Fruit fly (Drosophila melanogaster) whole organism, embryonic: ENCODE data around the gene Cdc5.
A peak's percentile ranks its signal among the peaks of the same experiment; 100 is the strongest.

Source experiments
- CG10267 ChIP-seq: fragments of 200-800 bp; sonication (Bioruptor generic); optimal IDR thresholded peaks from 2 replicates; lab custom pipeline; 2018; ENCODE audit warnings: missing biosample characterization, mild to moderate bottlenecking, missing genetic modification characterization, moderate library complexity
- CG10543 ChIP-seq: fragments of 200-800 bp; sonication (Bioruptor generic); optimal IDR thresholded peaks from 3 replicates; lab custom pipeline; 2017; ENCODE audit warnings: missing biosample characterization, mild to moderate bottlenecking, missing genetic modification characterization, moderate library complexity
- CG12744 ChIP-seq: fragments of 200-800 bp; sonication (Bioruptor generic); optimal IDR thresholded peaks from 2 replicates; lab custom pipeline; 2016; ENCODE audit warnings: missing biosample characterization, missing genetic modification characterization
- CG14710 ChIP-seq: fragments of 200-800 bp; sonication (Bioruptor generic); optimal IDR thresholded peaks from 3 replicates; lab custom pipeline; 2019; ENCODE audit warnings: missing biosample characterization, mild to moderate bottlenecking, missing genetic modification characterization, moderate library complexity
- CG15601 ChIP-seq: fragments of 200-800 bp; sonication (Bioruptor generic); optimal IDR thresholded peaks from 3 replicates; lab custom pipeline; 2019; ENCODE audit warnings: missing biosample characterization, mild to moderate bottlenecking, missing genetic modification characterization, moderate library complexity
- CG17568 ChIP-seq: fragments of 200-800 bp; sonication (Bioruptor generic); optimal IDR thresholded peaks from 2 replicates; lab custom pipeline; 2018; ENCODE audit warnings: missing biosample characterization, mild to moderate bottlenecking, missing genetic modification characterization, moderate library complexity
- CG18476 ChIP-seq: fragments of 200-800 bp; sonication (Bioruptor generic); optimal IDR thresholded peaks from 2 replicates; lab custom pipeline; 2016; ENCODE audit warnings: missing biosample characterization, mild to moderate bottlenecking, missing genetic modification characterization
- CG18619 ChIP-seq: fragments of 200-800 bp; sonication (Bioruptor generic); optimal IDR thresholded peaks from 3 replicates; lab custom pipeline; 2017; ENCODE audit warnings: missing biosample characterization, mild to moderate bottlenecking, missing genetic modification characterization
- CG2712 ChIP-seq: fragments of 200-800 bp; optimal IDR thresholded peaks from 3 replicates; lab custom pipeline; 2019; ENCODE audit warnings: missing biosample characterization, mild to moderate bottlenecking, missing genetic modification characterization, moderate library complexity
- CG31365 ChIP-seq: fragments of 200-800 bp; sonication (Bioruptor generic); optimal IDR thresholded peaks from 2 replicates; lab custom pipeline; 2018; ENCODE audit warnings: missing biosample characterization, mild to moderate bottlenecking, missing genetic modification characterization
- CG33557 ChIP-seq: fragments of 200-800 bp; sonication (Bioruptor generic); optimal IDR thresholded peaks from 2 replicates; lab custom pipeline; 2019; ENCODE audit warnings: missing biosample characterization, mild to moderate bottlenecking, missing genetic modification characterization, moderate library complexity
- CG34376 ChIP-seq: fragments of 200-800 bp; sonication (Bioruptor generic); optimal IDR thresholded peaks from 2 replicates; lab custom pipeline; 2018; ENCODE audit warnings: missing biosample characterization, mild to moderate bottlenecking, missing genetic modification characterization
- CG34422 ChIP-seq: fragments of 200-800 bp; sonication (Bioruptor generic); IDR thresholded peaks from 3 replicates; pipeline ENCODE4 v1.3.6; 2022; ENCODE audit warnings: missing biosample characterization, missing genetic modification characterization
- Ets65A ChIP-seq: fragments of 200-800 bp; sonication (Bioruptor generic); peaks from one replicate; lab custom pipeline; 2016; ENCODE audit warnings: missing biosample characterization, missing genetic modification characterization
- MESR4 ChIP-seq: fragments of 200-800 bp; sonication (Bioruptor generic); optimal IDR thresholded peaks from 2 replicates; lab custom pipeline; 2018; ENCODE audit warnings: missing biosample characterization, mild to moderate bottlenecking, missing genetic modification characterization, moderate library complexity
- Max ChIP-seq: fragments of 200-800 bp; sonication (Bioruptor generic); optimal IDR thresholded peaks from 2 replicates; lab custom pipeline; 2016; ENCODE audit warnings: missing biosample characterization, mild to moderate bottlenecking, missing genetic modification characterization
- NK7.1 ChIP-seq: fragments of 200-800 bp; sonication (Bioruptor generic); optimal IDR thresholded peaks from 3 replicates; lab custom pipeline; 2016; ENCODE audit warnings: missing biosample characterization, missing genetic modification characterization
- Nf-YC ChIP-seq: fragments of 200-800 bp; optimal IDR thresholded peaks from 3 replicates; lab custom pipeline; 2019; ENCODE audit warnings: missing biosample characterization, mild to moderate bottlenecking, missing genetic modification characterization, moderate library complexity
- Sox100B ChIP-seq: fragments of 200-800 bp; sonication (Bioruptor generic); optimal IDR thresholded peaks from 3 replicates; lab custom pipeline; 2018; ENCODE audit warnings: missing biosample characterization, mild to moderate bottlenecking, missing genetic modification characterization
- Sry-δ ChIP-seq: fragments of 200-800 bp; sonication (Bioruptor generic); optimal IDR thresholded peaks from 2 replicates; lab custom pipeline; 2016; ENCODE audit warnings: missing biosample characterization, missing genetic modification characterization
- YL-1 ChIP-seq: fragments of 200-800 bp; sonication (Bioruptor generic); optimal IDR thresholded peaks from 3 replicates; lab custom pipeline; 2017; ENCODE audit warnings: missing biosample characterization, mild to moderate bottlenecking, missing genetic modification characterization
- amos ChIP-seq: fragments of 200-800 bp; sonication (Bioruptor generic); IDR thresholded peaks from 2 replicates; pipeline ENCODE4 v1.3.6; 2022; ENCODE audit warnings: missing biosample characterization, missing genetic modification characterization; ENCODE audit not compliant: partially characterized antibody
- caup ChIP-seq: fragments of 200-800 bp; sonication (Bioruptor generic); optimal IDR thresholded peaks from 3 replicates; lab custom pipeline; 2017; ENCODE audit warnings: missing biosample characterization, mild to moderate bottlenecking, missing genetic modification characterization, moderate library complexity; ENCODE audit not compliant: severe bottlenecking
- dpn ChIP-seq, 2 experiments: fragments of 200-800 bp; sonication (Bioruptor generic); optimal IDR thresholded peaks; 3 replicates each; lab custom pipeline; 2016; ENCODE audit warnings: missing biosample characterization in 2 of 2, missing genetic modification characterization in 2 of 2
- fd96Cb ChIP-seq: fragments of 200-800 bp; sonication (Bioruptor generic); optimal IDR thresholded peaks from 2 replicates; lab custom pipeline; 2018; ENCODE audit warnings: missing biosample characterization, mild to moderate bottlenecking, missing genetic modification characterization, moderate library complexity
- lilli ChIP-seq: fragments of 200-800 bp; sonication (Bioruptor generic); optimal IDR thresholded peaks from 3 replicates; lab custom pipeline; 2016; ENCODE audit warnings: missing biosample characterization, missing genetic modification characterization
- maf-S ChIP-seq: fragments of 200-800 bp; sonication (Bioruptor generic); optimal IDR thresholded peaks from 2 replicates; lab custom pipeline; 2016; ENCODE audit warnings: missing biosample characterization, missing genetic modification characterization
- mam ChIP-seq: fragments of 200-800 bp; sonication (Bioruptor generic); optimal IDR thresholded peaks from 3 replicates; lab custom pipeline; 2016; ENCODE audit warnings: missing biosample characterization, missing genetic modification characterization
- oc ChIP-seq: fragments of 200-800 bp; sonication (Bioruptor generic); optimal IDR thresholded peaks from 2 replicates; lab custom pipeline; 2018; ENCODE audit warnings: missing biosample characterization, mild to moderate bottlenecking, missing genetic modification characterization, moderate library complexity
- pan ChIP-seq, 4 experiments: fragments of >200 bp in 3 of 4; fragments of 200-800 bp in 1 of 4; sonication (Bioruptor generic) in 1 of 4; optimal IDR thresholded peaks in 3 of 4; IDR thresholded peaks in 1 of 4; 2 replicates each; pipeline versions ENCODE4 v1.3.6 to Lab custom; 2017 to 2022; ENCODE audit warnings: missing biosample characterization in 2 of 4, missing genetic modification characterization in 2 of 4, mixed read lengths in 1 of 4
- repo ChIP-seq: fragments of 200-800 bp; sonication (Bioruptor generic); optimal IDR thresholded peaks from 2 replicates; lab custom pipeline; 2016; ENCODE audit warnings: missing biosample characterization, missing genetic modification characterization
- salm ChIP-seq: fragments of 200-800 bp; sonication (Bioruptor generic); optimal IDR thresholded peaks from 2 replicates; lab custom pipeline; 2018; ENCODE audit warnings: missing biosample characterization, mild to moderate bottlenecking, missing genetic modification characterization
- sens ChIP-seq: fragments of 200-800 bp; sonication (Bioruptor generic); peaks from one replicate; lab custom pipeline; 2016; ENCODE audit warnings: missing biosample characterization, missing genetic modification characterization
- stc ChIP-seq: fragments of 200-800 bp; sonication (Bioruptor generic); IDR thresholded peaks from 2 replicates; pipeline ENCODE4 v1.3.6; 2022; ENCODE audit warnings: missing biosample characterization, missing genetic modification characterization
- tap ChIP-seq: fragments of 200-800 bp; optimal IDR thresholded peaks from 3 replicates; lab custom pipeline; 2019; ENCODE audit warnings: missing biosample characterization, mild to moderate bottlenecking, missing genetic modification characterization, moderate library complexity
- twi ChIP-seq: fragments of 200-800 bp; optimal IDR thresholded peaks from 2 replicates; lab custom pipeline; 2019; ENCODE audit warnings: missing biosample characterization, mild to moderate bottlenecking, missing genetic modification characterization, moderate library complexity
- unpg ChIP-seq: fragments of 200-800 bp; sonication (Bioruptor generic); optimal IDR thresholded peaks from 3 replicates; lab custom pipeline; 2018; ENCODE audit warnings: missing biosample characterization, mild to moderate bottlenecking, missing genetic modification characterization, moderate library complexity
- wek ChIP-seq: fragments of 200-800 bp; sonication (Bioruptor generic); optimal IDR thresholded peaks from 3 replicates; lab custom pipeline; 2018; ENCODE audit warnings: missing biosample characterization, mild to moderate bottlenecking, missing genetic modification characterization, moderate library complexity

Gene Cdc5

dm6 chr3L:319145-320009, 41.8 kb downstream of the Cdc5 start, which contains the start of gene fwd (continued):
- TF ChIP-seq CG33557 (GFP tag; lab: Kevin White, UChicago) (peak; percentile 54), Max (GFP tag; lab: Kevin White, UChicago) (peak; percentile 44), CG18476 (GFP tag; lab: Kevin White, UChicago) (no peak), salm (tag; lab: Kevin White, UChicago) (no peak), oc (peak; percentile 69), dpn (GFP tag; optimal IDR thresholded peaks at IDR 0.05; lab: Kevin White, UChicago) (peak; percentile 7 to 38), tap (tag; lab: Kevin White, UChicago) (peak; percentile 46), unpg (GFP tag; lab: Kevin White, UChicago) (peak; percentile 26), Sry-δ (GFP tag; lab: Kevin White, UChicago) (peak; percentile 53), MESR4 (GFP tag; lab: Kevin White, UChicago) (peak; percentile 80), CG34376 (GFP tag; lab: Kevin White, UChicago) (peak; percentile 21), CG10267 (tag; lab: Kevin White, UChicago) (peak; percentile 65), CG2712 (tag; lab: Kevin White, UChicago) (peak; percentile 41), repo (no peak), CG15601 (peak; percentile 52), CG34422 (GFP tag; lab: Robert Waterston, UW) (peak; percentile 72; the same call in 1 of the 3 replicates), lilli (GFP tag; lab: Kevin White, UChicago) (peak; percentile 38), CG10543 (GFP tag; lab: Kevin White, UChicago) (peak; percentile 82), YL-1 (GFP tag; lab: Kevin White, UChicago) (peak; percentile 97), caup (GFP tag; lab: Kevin White, UChicago) (peak; percentile 59), Sox100B (GFP tag; lab: Kevin White, UChicago) (no peak), twi (peak; percentile 47), Nf-YC (tag; lab: Kevin White, UChicago) (peak; percentile 61), amos (peak; percentile 58), CG31365 (peak; percentile 14), maf-S (GFP tag; lab: Kevin White, UChicago) (no peak)
- TF ChIP-seq, all 482 proteins: peak for 207

- TF ChIP-seq fd96Cb: no peak
- TF ChIP-seq mam (GFP tag; lab: Kevin White, UChicago): no peak
- no peak for TF ChIP-seq stc (GFP tag; lab: Robert Waterston, UW)
- TF ChIP-seq CG12744: no peak
- TF ChIP-seq CG17568 (GFP tag; lab: Kevin White, UChicago): no peak
- no peak for TF ChIP-seq CG14710 (tag; lab: Kevin White, UChicago)
- no peak for TF ChIP-seq wek (GFP tag; lab: Kevin White, UChicago)
- TF ChIP-seq CG18619: no peak
- TF ChIP-seq NK7.1 (GFP tag; lab: Kevin White, UChicago): no peak
Observed at dm6 chr3L:316784-317183, 44.4 kb downstream of the Cdc5 start, which contains the start of gene ddbt. Gene ddbt (plus strand): TSS chr3L:317084.

DNA sequence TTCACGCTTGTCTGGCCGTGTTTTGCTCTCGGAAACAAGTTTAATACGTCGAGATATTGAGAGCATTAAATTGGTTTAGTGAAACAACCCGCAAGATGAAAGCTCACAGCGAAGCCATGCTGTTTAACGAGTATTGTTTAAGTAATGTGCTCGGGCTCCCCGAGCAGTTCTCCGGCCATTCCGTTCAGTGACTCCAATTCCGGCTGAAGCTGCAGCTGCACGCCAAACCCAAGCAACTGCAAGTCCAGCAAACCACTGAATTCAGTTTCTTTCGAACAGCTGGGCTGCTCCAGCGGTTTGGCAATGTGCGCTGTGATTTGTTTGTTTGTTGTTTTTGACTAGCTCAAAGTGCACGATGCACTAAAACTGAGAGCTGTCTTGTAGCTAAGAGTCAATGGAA, 46.0 kb downstream of the Cdc5 start:
- TF ChIP-seq pan (optimal IDR thresholded peaks at IDR 0.05; lab: Kevin White, UChicago) (no peak), pan (GFP tag; optimal IDR thresholded peaks at IDR 0.05 in 1 of 2, IDR thresholded peaks at IDR 0.05 in 1 of 2) (no peak), sens (GFP tag; lab: Kevin White, UChicago) (peak; percentile 38), Ets65A (GFP tag; lab: Kevin White, UChicago) (peak; percentile 78)
